Fruit fly (Drosophila melanogaster): Measurements from ENCODE around the gene Gr32a.

- no peak for TF ChIP-seq CG8478 (optimal IDR thresholded peaks at IDR 0.05)
- no peak for TF ChIP-seq CTCF (optimal IDR thresholded peaks at IDR 0.05)
Measured at dm6 chr2L:11121614-11122013, 7.8 kb downstream of the Gr32a start, which contains the start of gene Dnaaf4.

All from S2 (cell line).